Fruit fly (Drosophila melanogaster): Measurements from ENCODE around the gene Faf2.

The Faf2 gene

DNA sequence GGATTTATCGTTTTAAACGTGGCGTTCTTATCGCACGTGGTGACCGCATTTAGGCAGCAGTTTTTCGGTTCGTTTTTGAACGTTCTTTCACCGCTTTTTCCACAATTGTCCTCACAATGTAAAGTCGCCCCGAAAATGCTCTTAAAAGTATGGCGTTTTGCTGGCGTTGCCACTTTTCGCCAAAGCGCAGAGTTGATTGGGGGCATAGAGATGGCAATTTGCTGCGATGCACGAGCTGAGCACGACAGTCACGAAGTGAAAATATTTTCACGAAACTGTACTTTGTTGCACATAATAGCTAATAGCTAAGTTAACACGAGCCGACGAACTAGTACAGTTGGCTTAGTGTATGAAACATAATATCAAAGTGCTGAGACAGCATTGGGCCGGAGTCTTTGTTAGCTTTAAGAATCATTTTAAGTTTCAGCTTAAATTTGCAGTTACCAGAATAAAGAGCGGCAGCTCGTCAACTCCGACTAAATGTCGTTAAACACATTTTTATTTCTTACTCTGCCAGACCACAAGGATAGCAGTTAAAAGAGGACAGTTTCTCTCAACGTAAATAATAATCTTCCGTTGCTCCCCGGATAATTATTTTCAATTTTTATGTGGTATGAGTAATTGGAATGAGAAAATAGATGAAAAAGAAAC lies 19.7 kb downstream of the Faf2 start, which contains the start of gene msl-1 (continued):
- peak; percentile 97 for TF ChIP-seq MBD-R2 (GFP tag; IDR thresholded peaks at IDR 0.05)
- peak; percentile 10; the same call in 1 of the 2 replicates for TF ChIP-seq Xrp1 (GFP tag; IDR thresholded peaks at IDR 0.05)
- TF ChIP-seq HLH4C (GFP tag; IDR thresholded peaks at IDR 0.05; ENCODE audit: partially characterized antibody): peak; percentile 92
- peak; percentile 98 for TF ChIP-seq Bgb (GFP tag; IDR thresholded peaks at IDR 0.05; ENCODE audit: partially characterized antibody)
- TF ChIP-seq CG3838 (GFP tag; optimal IDR thresholded peaks at IDR 0.05): no peak
- peak; percentile 18; the same call in 1 of the 2 replicates for TF ChIP-seq CG1024 (GFP tag; IDR thresholded peaks at IDR 0.05)
- TF ChIP-seq Awh (GFP tag; IDR thresholded peaks at IDR 0.05): no peak
- peak; percentile 82 for TF ChIP-seq Rfx (GFP tag; IDR thresholded peaks at IDR 0.05)
- peak; percentile 2 for TF ChIP-seq CG12391 (tag; optimal IDR thresholded peaks at IDR 0.05)
- TF ChIP-seq CG9876 (GFP tag; optimal IDR thresholded peaks at IDR 0.05): peak; percentile 38
- TF ChIP-seq Dref (GFP tag; IDR thresholded peaks at IDR 0.05): peak; percentile 53
- TF ChIP-seq croc (GFP tag; conservative IDR thresholded peaks at IDR 0.05): no peak
- TF ChIP-seq Lhr (GFP tag; optimal IDR thresholded peaks at IDR 0.05): peak; percentile 52
- TF ChIP-seq Dip3 (GFP tag; optimal IDR thresholded peaks at IDR 0.05): peak; percentile 5
- peak; percentile 92 for TF ChIP-seq MESR4 (GFP tag; optimal IDR thresholded peaks at IDR 0.05)
- TF ChIP-seq sens-2 (GFP tag; IDR thresholded peaks at IDR 0.05): no peak
- peak; percentile 10 for TF ChIP-seq CrebB (tag; optimal IDR thresholded peaks at IDR 0.05)
- no peak for TF ChIP-seq Trl (optimal IDR thresholded peaks at IDR 0.05)
- TF ChIP-seq Trl (GFP tag; optimal IDR thresholded peaks at IDR 0.05): peak; percentile 15
- peak; percentile 34 for TF ChIP-seq CG12155 (GFP tag; optimal IDR thresholded peaks at IDR 0.05)
- TF ChIP-seq toy (GFP tag; IDR thresholded peaks at IDR 0.05): no peak
- TF ChIP-seq CG3847 (GFP tag; IDR thresholded peaks at IDR 0.05): peak; percentile 73
- peak; percentile 43; the same call in 1 of the 2 replicates for TF ChIP-seq CG11247 (GFP tag; IDR thresholded peaks at IDR 0.05)
- TF ChIP-seq CG33213 (GFP tag; optimal IDR thresholded peaks at IDR 0.05): peak; percentile 47
- TF ChIP-seq prd (optimal IDR thresholded peaks at IDR 0.05): no peak
- peak; percentile 61 for TF ChIP-seq prd (GFP tag; IDR thresholded peaks at IDR 0.05)
- peak; percentile 51; the same call in 1 of the 2 replicates for TF ChIP-seq ttk (GFP tag; IDR thresholded peaks at IDR 0.05)
- TF ChIP-seq gro (GFP tag; optimal IDR thresholded peaks at IDR 0.05): peak; percentile 20
- peak; percentile 65 for TF ChIP-seq mam (GFP tag; optimal IDR thresholded peaks at IDR 0.05)
- TF ChIP-seq pho (GFP tag; optimal IDR thresholded peaks at IDR 0.05): peak; percentile 29
- peak; percentile 3 for TF ChIP-seq fu2 (GFP tag; optimal IDR thresholded peaks at IDR 0.05)
- TF ChIP-seq CG1603 (tag; optimal IDR thresholded peaks at IDR 0.05): peak; percentile 75
- TF ChIP-seq chif (GFP tag; optimal IDR thresholded peaks at IDR 0.05): peak; percentile 1 to 9
- TF ChIP-seq br (optimal IDR thresholded peaks at IDR 0.05): no peak
- peak; percentile 81 for TF ChIP-seq pzg (GFP tag; optimal IDR thresholded peaks at IDR 0.05)
- TF ChIP-seq row (GFP tag; IDR thresholded peaks at IDR 0.05): peak; percentile 97
- peak; percentile 92 for TF ChIP-seq vnd (GFP tag; IDR thresholded peaks at IDR 0.05; ENCODE audit: partially characterized antibody)
- no peak for TF ChIP-seq sim (GFP tag; IDR thresholded peaks at IDR 0.05)

DNA sequence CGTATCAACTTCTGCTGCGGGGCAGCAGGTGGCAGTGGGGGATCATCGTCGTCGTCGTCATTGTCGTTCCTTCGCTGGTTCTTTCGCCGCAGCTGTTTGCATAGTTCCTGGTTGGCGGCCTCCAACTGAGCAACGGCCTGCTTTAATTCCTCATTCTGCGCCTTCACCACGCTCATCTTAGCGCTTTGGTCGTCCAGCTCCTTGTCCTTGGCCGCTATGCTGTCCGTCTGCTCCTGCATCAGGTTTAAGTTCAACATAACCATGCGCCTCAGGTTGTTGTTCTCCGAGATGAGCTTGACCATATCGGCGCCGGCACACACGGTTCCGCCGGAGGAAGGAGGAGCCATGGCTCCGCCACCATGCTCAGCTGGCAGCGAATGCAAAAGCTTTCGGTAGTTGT lies 20.7 kb downstream of the Faf2 start:
- TF ChIP-seq prd (optimal IDR thresholded peaks at IDR 0.05): no peak
- 0 out of 3 replicates have a peak, but pooled peaks have one; percentile 5 for TF ChIP-seq prd (GFP tag; IDR thresholded peaks at IDR 0.05)
- no peak for TF ChIP-seq CG14710 (tag; optimal IDR thresholded peaks at IDR 0.05)
- peak; percentile 20 for TF ChIP-seq Med (GFP tag)
- TF ChIP-seq Opbp (GFP tag; IDR thresholded peaks at IDR 0.05; ENCODE audit: partially characterized antibody): 0 out of 3 replicates have a peak, but pooled peaks have one; percentile 11
